Fruit fly (Drosophila melanogaster) whole organism, embryonic: ENCODE data around the gene Rpt4.

Experiments used
- Atf-2 ChIP-seq: fragments of 200-800 bp; sonication (Bioruptor generic); optimal IDR thresholded peaks from 2 replicates; lab custom pipeline; 2016; ENCODE audit warnings: missing biosample characterization, missing genetic modification characterization
- BEAF-32 ChIP-seq: fragments of 200-800 bp; sonication (Bioruptor generic); optimal IDR thresholded peaks from 3 replicates; lab custom pipeline; 2017; ENCODE audit warnings: missing biosample characterization, missing genetic modification characterization, mild to moderate bottlenecking, moderate library complexity, missing genetic modification reagents
- Bgb ChIP-seq: fragments of 200-800 bp; sonication (Bioruptor generic); IDR thresholded peaks from 2 replicates; pipeline ENCODE4 v1.3.6; 2022; ENCODE audit warnings: missing biosample characterization, missing genetic modification characterization; ENCODE audit not compliant: partially characterized antibody
- CG10321 ChIP-seq: fragments of 200-800 bp; sonication (Bioruptor generic); IDR thresholded peaks from 2 replicates; pipeline ENCODE4 v1.3.6; 2022; ENCODE audit warnings: missing biosample characterization, missing genetic modification characterization
- CG12071 ChIP-seq: fragments of 200-800 bp; sonication (Bioruptor generic); optimal IDR thresholded peaks from 3 replicates; lab custom pipeline; 2018; ENCODE audit warnings: missing biosample characterization, mild to moderate bottlenecking, missing genetic modification characterization
- CG12744 ChIP-seq: fragments of 200-800 bp; sonication (Bioruptor generic); optimal IDR thresholded peaks from 2 replicates; lab custom pipeline; 2016; ENCODE audit warnings: missing biosample characterization, missing genetic modification characterization
- CG12769 ChIP-seq: fragments of 200-800 bp; sonication (Bioruptor generic); optimal IDR thresholded peaks from 2 replicates; lab custom pipeline; 2019; ENCODE audit warnings: missing biosample characterization, mild to moderate bottlenecking, missing genetic modification characterization, moderate library complexity
- CG13123 ChIP-seq: fragments of 200-800 bp; sonication (Bioruptor generic); optimal IDR thresholded peaks from 2 replicates; lab custom pipeline; 2016; ENCODE audit warnings: missing biosample characterization, missing genetic modification characterization
- CG13287 ChIP-seq: fragments of 200-800 bp; sonication (Bioruptor generic); IDR thresholded peaks from 2 replicates; pipeline ENCODE4 v1.3.6; 2022; ENCODE audit warnings: missing biosample characterization, missing genetic modification characterization; ENCODE audit not compliant: partially characterized antibody
- CG15514 ChIP-seq: fragments of 200-800 bp; sonication (Bioruptor generic); optimal IDR thresholded peaks from 3 replicates; lab custom pipeline; 2017; ENCODE audit warnings: missing biosample characterization, missing genetic modification characterization, mild to moderate bottlenecking, moderate library complexity, missing genetic modification reagents
- CG15601 ChIP-seq: fragments of 200-800 bp; sonication (Bioruptor generic); optimal IDR thresholded peaks from 3 replicates; lab custom pipeline; 2019; ENCODE audit warnings: missing biosample characterization, mild to moderate bottlenecking, missing genetic modification characterization, moderate library complexity
- CG15696 ChIP-seq: fragments of 200-800 bp; sonication (Bioruptor generic); optimal IDR thresholded peaks from 2 replicates; lab custom pipeline; 2019; ENCODE audit warnings: missing biosample characterization, mild to moderate bottlenecking, missing genetic modification characterization, moderate library complexity
- CG17912 ChIP-seq: fragments of 200-800 bp; sonication (Bioruptor generic); optimal IDR thresholded peaks from 2 replicates; lab custom pipeline; 2018; ENCODE audit warnings: missing biosample characterization, mild to moderate bottlenecking, missing genetic modification characterization
- CG2129 ChIP-seq: fragments of 200-800 bp; sonication (Bioruptor generic); IDR thresholded peaks from 2 replicates; pipeline ENCODE4 v1.3.6; 2022; ENCODE audit warnings: missing biosample characterization, missing genetic modification characterization; ENCODE audit not compliant: partially characterized antibody
- CG2202 ChIP-seq: fragments of 200-800 bp; sonication (Bioruptor generic); optimal IDR thresholded peaks from 2 replicates; lab custom pipeline; 2018; ENCODE audit warnings: missing biosample characterization, mild to moderate bottlenecking, missing genetic modification characterization
- CG32772 ChIP-seq: fragments of 200-800 bp; sonication (Bioruptor generic); IDR thresholded peaks from 2 replicates; pipeline ENCODE4 v1.3.6; 2022; ENCODE audit warnings: missing biosample characterization, missing genetic modification characterization
- CG3995 ChIP-seq: fragments of 200-800 bp; sonication (Bioruptor generic); optimal IDR thresholded peaks from 3 replicates; lab custom pipeline; 2016; ENCODE audit warnings: missing biosample characterization, missing genetic modification characterization
- CG4404 ChIP-seq: fragments of 200-800 bp; sonication (Bioruptor generic); IDR thresholded peaks from 2 replicates; pipeline ENCODE4 v1.3.6; 2022; ENCODE audit warnings: missing biosample characterization, missing genetic modification characterization
- CG4424 ChIP-seq: fragments of 200-800 bp; sonication (Bioruptor generic); optimal IDR thresholded peaks from 3 replicates; lab custom pipeline; 2016; ENCODE audit warnings: missing biosample characterization, missing genetic modification characterization
- CG7745 ChIP-seq: fragments of 200-800 bp; sonication (Bioruptor generic); optimal IDR thresholded peaks from 2 replicates; lab custom pipeline; 2018; ENCODE audit warnings: missing biosample characterization, mild to moderate bottlenecking, missing genetic modification characterization, moderate library complexity
- CG7839 ChIP-seq: fragments of 200-800 bp; sonication (Bioruptor generic); optimal IDR thresholded peaks from 3 replicates; lab custom pipeline; 2018; ENCODE audit warnings: missing biosample characterization, mild to moderate bottlenecking, missing genetic modification characterization, moderate library complexity
- CoRest ChIP-seq: fragments of 200-800 bp; sonication (Bioruptor generic); optimal IDR thresholded peaks from 3 replicates; lab custom pipeline; 2018; ENCODE audit warnings: missing biosample characterization, mild to moderate bottlenecking, missing genetic modification characterization, moderate library complexity
- Gsc ChIP-seq: fragments of 200-800 bp; sonication (Bioruptor generic); IDR thresholded peaks from 2 replicates; pipeline ENCODE4 v1.3.6; 2022; ENCODE audit warnings: missing biosample characterization, missing genetic modification characterization
- HLH4C ChIP-seq: fragments of 200-800 bp; sonication (Bioruptor generic); IDR thresholded peaks from 3 replicates; pipeline ENCODE4 v1.3.6; 2022; ENCODE audit warnings: missing biosample characterization, missing genetic modification characterization; ENCODE audit not compliant: partially characterized antibody
- NC2β ChIP-seq: fragments of 200-800 bp; sonication (Bioruptor generic); optimal IDR thresholded peaks from 2 replicates; lab custom pipeline; 2016; ENCODE audit warnings: missing biosample characterization, missing genetic modification characterization
- Poxn ChIP-seq: fragments of 200-800 bp; sonication (Bioruptor generic); IDR thresholded peaks from 2 replicates; pipeline ENCODE4 v1.3.6; 2022; ENCODE audit warnings: missing biosample characterization, missing genetic modification characterization
- Spps ChIP-seq: fragments of 200-800 bp; sonication (Bioruptor generic); optimal IDR thresholded peaks from 2 replicates; lab custom pipeline; 2018; ENCODE audit warnings: missing biosample characterization, mild to moderate bottlenecking, missing genetic modification characterization
- Sry-δ ChIP-seq: fragments of 200-800 bp; sonication (Bioruptor generic); optimal IDR thresholded peaks from 2 replicates; lab custom pipeline; 2016; ENCODE audit warnings: missing biosample characterization, missing genetic modification characterization
- Trl ChIP-seq, 3 experiments: fragments of >200 bp in 2 of 3; fragments of 200-800 bp in 1 of 3; sonication (Bioruptor generic) in 1 of 3; optimal IDR thresholded peaks; 2 replicates in 1 of 3; 3 replicates in 2 of 3; lab custom pipeline; 2016 to 2017; ENCODE audit warnings: missing biosample characterization in 1 of 3, missing genetic modification characterization in 1 of 3
- Xbp1 ChIP-seq: fragments of 200-800 bp; sonication (Bioruptor generic); optimal IDR thresholded peaks from 3 replicates; lab custom pipeline; 2016; ENCODE audit warnings: missing biosample characterization, mild to moderate bottlenecking, missing genetic modification characterization
- ab ChIP-seq: fragments of 200-800 bp; sonication (Bioruptor generic); optimal IDR thresholded peaks from 2 replicates; lab custom pipeline; 2016; ENCODE audit warnings: missing biosample characterization, missing genetic modification characterization
- al ChIP-seq: fragments of 200-800 bp; sonication (Bioruptor generic); IDR thresholded peaks from 2 replicates; pipeline ENCODE4 v1.3.6; 2022; ENCODE audit warnings: missing biosample characterization, missing genetic modification characterization
- bigmax ChIP-seq: fragments of 200-800 bp; sonication (Bioruptor generic); optimal IDR thresholded peaks from 2 replicates; lab custom pipeline; 2018; ENCODE audit warnings: missing biosample characterization, mild to moderate bottlenecking, missing genetic modification characterization
- chm ChIP-seq: fragments of 200-800 bp; sonication (Bioruptor generic); IDR thresholded peaks from 2 replicates; pipeline ENCODE4 v1.3.6; 2022; ENCODE audit warnings: missing biosample characterization, missing genetic modification characterization
- dm ChIP-seq: fragments of 200-800 bp; sonication (Bioruptor generic); optimal IDR thresholded peaks from 3 replicates; lab custom pipeline; 2016; ENCODE audit warnings: missing biosample characterization, missing genetic modification characterization
- exex ChIP-seq: fragments of 200-800 bp; sonication (Bioruptor generic); optimal IDR thresholded peaks from 4 replicates; lab custom pipeline; 2018; ENCODE audit warnings: missing biosample characterization, mild to moderate bottlenecking, missing genetic modification characterization, moderate library complexity
- inv ChIP-seq: fragments of 200-800 bp; sonication (Bioruptor generic); IDR thresholded peaks from 2 replicates; pipeline ENCODE4 v1.3.6; 2022; ENCODE audit warnings: missing biosample characterization, missing genetic modification characterization; ENCODE audit not compliant: partially characterized antibody
- jigr1 ChIP-seq: fragments of 200-800 bp; sonication (Bioruptor generic); IDR thresholded peaks from 3 replicates; pipeline ENCODE4 v1.3.6; 2022; ENCODE audit warnings: missing biosample characterization, missing genetic modification characterization
- klu ChIP-seq: fragments of 200-800 bp; sonication (Bioruptor generic); IDR thresholded peaks from 2 replicates; pipeline ENCODE4 v1.3.6; 2022; ENCODE audit warnings: missing biosample characterization, missing genetic modification characterization
- knrl ChIP-seq: fragments of 200-800 bp; sonication (Bioruptor generic); IDR thresholded peaks from 3 replicates; pipeline ENCODE4 v1.3.6; 2022; ENCODE audit warnings: missing biosample characterization, missing genetic modification characterization; ENCODE audit not compliant: partially characterized antibody
- mld ChIP-seq: fragments of 200-800 bp; sonication (Bioruptor generic); IDR thresholded peaks from 3 replicates; pipeline ENCODE4 v1.3.6; 2022; ENCODE audit warnings: missing biosample characterization, missing genetic modification characterization; ENCODE audit not compliant: partially characterized antibody
- nerfin-2 ChIP-seq: fragments of 200-800 bp; sonication (Bioruptor generic); IDR thresholded peaks from 2 replicates; pipeline ENCODE4 v1.3.6; 2022; ENCODE audit warnings: missing biosample characterization, missing genetic modification characterization; ENCODE audit not compliant: partially characterized antibody
- pnt ChIP-seq: fragments of 200-800 bp; sonication (Bioruptor generic); optimal IDR thresholded peaks from 3 replicates; lab custom pipeline; 2016; ENCODE audit warnings: missing biosample characterization, missing genetic modification characterization
- repo ChIP-seq: fragments of 200-800 bp; sonication (Bioruptor generic); optimal IDR thresholded peaks from 2 replicates; lab custom pipeline; 2016; ENCODE audit warnings: missing biosample characterization, missing genetic modification characterization
- rib ChIP-seq: fragments of 200-800 bp; sonication (Bioruptor generic); IDR thresholded peaks from 2 replicates; pipeline ENCODE4 v1.3.6; 2022; ENCODE audit warnings: missing biosample characterization, missing genetic modification characterization
- sens-2 ChIP-seq: fragments of 200-800 bp; sonication (Bioruptor generic); IDR thresholded peaks from 2 replicates; pipeline ENCODE4 v1.3.6; 2022; ENCODE audit warnings: missing biosample characterization, missing genetic modification characterization
- sna ChIP-seq: fragments of 200-800 bp; sonication (Bioruptor generic); IDR thresholded peaks from 2 replicates; pipeline ENCODE4 v1.3.6; 2022; ENCODE audit warnings: missing biosample characterization, missing genetic modification characterization; ENCODE audit not compliant: partially characterized antibody
- ssp ChIP-seq: fragments of 200-800 bp; sonication (Bioruptor generic); IDR thresholded peaks from 2 replicates; pipeline ENCODE4 v1.3.6; 2022; ENCODE audit warnings: missing biosample characterization, missing genetic modification characterization
- tx ChIP-seq: fragments of 200-800 bp; sonication (Bioruptor generic); optimal IDR thresholded peaks from 2 replicates; lab custom pipeline; 2016; ENCODE audit warnings: missing biosample characterization, missing genetic modification characterization
- vvl ChIP-seq: fragments of 200-800 bp; sonication (Bioruptor generic); IDR thresholded peaks from 2 replicates; pipeline ENCODE4 v1.3.6; 2022; ENCODE audit warnings: missing biosample characterization, missing genetic modification characterization

The Rpt4 gene

DNA sequence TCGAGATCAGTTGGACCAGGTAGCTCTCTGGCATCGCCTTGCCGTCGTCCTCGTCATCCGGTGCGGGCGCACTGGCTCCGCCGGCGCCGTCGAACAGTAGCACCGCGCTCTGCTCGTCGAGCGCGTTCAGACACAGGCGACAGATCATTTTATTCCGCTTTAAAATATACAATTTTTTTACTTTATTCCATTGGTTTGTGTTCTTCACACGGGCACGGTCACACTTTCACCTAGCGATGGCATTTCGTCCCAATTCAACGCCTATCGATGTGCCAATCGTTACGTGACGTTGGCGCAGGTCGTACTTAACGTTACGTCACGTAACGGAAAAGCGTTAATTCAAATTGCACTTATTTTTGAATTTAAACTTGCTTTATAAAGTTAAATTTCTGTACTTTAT lies 10.0 kb upstream of the Rpt4 start, which contains the start of gene CG12219 (continued):
- TF ChIP-seq CG10321 (GFP tag; lab: Robert Waterston, UW) (no peak), Atf-2 (GFP tag; lab: Kevin White, UChicago) (no peak), repo (GFP tag; lab: Kevin White, UChicago) (no peak), CG32772 (GFP tag; lab: Robert Waterston, UW) (no peak), sens-2 (GFP tag; lab: Robert Waterston, UW) (no peak), dm (no peak), CG2202 (tag; lab: Kevin White, UChicago) (no peak), CG12769 (tag; lab: Kevin White, UChicago) (no peak), rib (GFP tag; lab: Robert Waterston, UW) (no peak), CoRest (tag; lab: Kevin White, UChicago) (peak; percentile 7), Sry-δ (GFP tag; lab: Kevin White, UChicago) (peak; percentile 86), Xbp1 (GFP tag; lab: Kevin White, UChicago) (no peak), pnt (GFP tag; lab: Kevin White, UChicago) (no peak), CG15696 (no peak), HLH4C (GFP tag; lab: Robert Waterston, UW) (no peak; the same call in 2 of the 3 replicates), exex (tag; lab: Kevin White, UChicago) (no peak), Trl (optimal IDR thresholded peaks at IDR 0.05; lab: Kevin White, UChicago) (no peak), Trl (GFP tag; optimal IDR thresholded peaks at IDR 0.05; lab: Kevin White, UChicago) (no peak), CG17912 (no peak), CG12744 (GFP tag; lab: Kevin White, UChicago) (no peak), CG12071 (GFP tag; lab: Kevin White, UChicago) (no peak), ab (GFP tag; lab: Kevin White, UChicago) (no peak), CG7745 (no peak), CG13287 (peak; percentile 80), CG2129 (GFP tag; lab: Robert Waterston, UW) (peak; percentile 27; the same call in 1 of the 2 replicates), vvl (peak; percentile 23; the same call in 1 of the 2 replicates), tx (GFP tag; lab: Kevin White, UChicago) (no peak), CG4424 (no peak), nerfin-2 (GFP tag; lab: Robert Waterston, UW) (0 out of 2 replicates have a peak, but pooled peaks have one; percentile 22), CG15601 (tag; lab: Kevin White, UChicago) (no peak), chm (GFP tag; lab: Robert Waterston, UW) (no peak), jigr1 (GFP tag; lab: Robert Waterston, UW) (no peak), al (GFP tag; lab: Robert Waterston, UW) (no peak), mld (GFP tag; lab: Robert Waterston, UW) (no peak), klu (GFP tag; lab: Robert Waterston, UW) (no peak), Spps (tag; lab: Kevin White, UChicago) (no peak), inv (GFP tag; lab: Robert Waterston, UW) (peak; percentile 44; the same call in 1 of the 2 replicates), NC2β (no peak), sna (GFP tag; lab: Robert Waterston, UW) (peak; percentile 48), CG4404 (GFP tag; lab: Robert Waterston, UW) (no peak), CG7839 (tag; lab: Kevin White, UChicago) (no peak), CG3995 (GFP tag; lab: Kevin White, UChicago) (no peak), Poxn (GFP tag; lab: Robert Waterston, UW) (no peak), BEAF-32 (GFP tag; lab: Kevin White, UChicago) (peak; percentile 73), CG13123 (GFP tag; lab: Kevin White, UChicago) (no peak), CG15514 (peak; percentile 51), knrl (GFP tag; lab: Robert Waterston, UW) (peak; percentile 36; the same call in 1 of the 3 replicates), Gsc (GFP tag; lab: Robert Waterston, UW) (no peak), bigmax (GFP tag; lab: Kevin White, UChicago) (no peak), ssp (GFP tag; lab: Robert Waterston, UW) (no peak), Bgb (GFP tag; lab: Robert Waterston, UW) (peak; percentile 60)
